Worm (Caenorhabditis elegans) whole organism, late embryonic: ENCODE data around the gene str-227.

Experiments
- F13H6.1 ChIP-seq: sonication (generic microtip); optimal IDR thresholded peaks from 2 replicates; lab custom pipeline; 2016; ENCODE audit warnings: missing genetic modification characterization, missing compliant biosample characterization
- K09A11.1 ChIP-seq: sonication (generic microtip); optimal IDR thresholded peaks from 2 replicates; lab custom pipeline; 2017; ENCODE audit warnings: antibody characterized with exemption, mild to moderate bottlenecking, missing genetic modification characterization, missing compliant biosample characterization; ENCODE audit not compliant: insufficient read depth
- T23F11.4 ChIP-seq: fragments of 200-800 bp; sonication (Bioruptor generic); optimal IDR thresholded peaks from 2 replicates; lab custom pipeline; 2018; ENCODE audit warnings: mild to moderate bottlenecking, missing genetic modification characterization, missing compliant biosample characterization
- Y22D7AL.16 ChIP-seq: sonication (generic microtip); optimal IDR thresholded peaks from 2 replicates; lab custom pipeline; 2016; ENCODE audit warnings: missing genetic modification characterization, missing compliant biosample characterization
- ahr-1 ChIP-seq: sonication (generic microtip); optimal IDR thresholded peaks from 2 replicates; lab custom pipeline; 2016; ENCODE audit warnings: missing genetic modification characterization, missing compliant biosample characterization
- ceh-14 ChIP-seq: sonication (generic microtip); optimal IDR thresholded peaks from 2 replicates; lab custom pipeline; 2016; ENCODE audit warnings: missing genotype, missing genetic modification characterization, missing compliant biosample characterization
- ceh-22 ChIP-seq: sonication (generic microtip); optimal IDR thresholded peaks from 2 replicates; lab custom pipeline; 2017; ENCODE audit warnings: missing biosample characterization, missing genetic modification characterization
- ceh-45 ChIP-seq: fragments of 200-800 bp; sonication (Bioruptor generic); IDR thresholded peaks from 2 replicates; pipeline ENCODE4 v1.3.6; 2022; ENCODE audit warnings: missing genetic modification reagents, missing genetic modification characterization, missing compliant biosample characterization
- ceh-48 ChIP-seq: sonication (generic microtip); optimal IDR thresholded peaks from 2 replicates; lab custom pipeline; 2016; ENCODE audit warnings: missing genetic modification characterization, inconsistent platforms, missing compliant biosample characterization
- ceh-6 ChIP-seq: fragments of 200-800 bp; sonication (Bioruptor generic); optimal IDR thresholded peaks from 2 replicates; lab custom pipeline; 2018; ENCODE audit warnings: mild to moderate bottlenecking, missing genetic modification characterization, missing compliant biosample characterization
- che-1 ChIP-seq: sonication (generic microtip); optimal IDR thresholded peaks from 2 replicates; lab custom pipeline; 2016; ENCODE audit warnings: mild to moderate bottlenecking, missing genetic modification characterization, missing compliant biosample characterization
- dmd-4 ChIP-seq: sonication (generic microtip); optimal IDR thresholded peaks from 2 replicates; lab custom pipeline; 2016; ENCODE audit warnings: borderline replicate concordance, missing genetic modification characterization, missing compliant biosample characterization
- elt-2 ChIP-seq: sonication (generic microtip); optimal IDR thresholded peaks from 2 replicates; lab custom pipeline; 2016; ENCODE audit warnings: missing genetic modification reagents, missing genetic modification characterization, missing compliant biosample characterization
- elt-4 ChIP-seq: sonication (generic microtip); optimal IDR thresholded peaks from 2 replicates; lab custom pipeline; 2016; ENCODE audit warnings: missing genetic modification characterization, missing compliant biosample characterization
- fkh-6 ChIP-seq: sonication (generic microtip); optimal IDR thresholded peaks from 2 replicates; lab custom pipeline; 2016; ENCODE audit warnings: missing genetic modification characterization, missing compliant biosample characterization
- gmeb-2 ChIP-seq: sonication (generic microtip); optimal IDR thresholded peaks from 2 replicates; lab custom pipeline; 2016; ENCODE audit warnings: missing genetic modification characterization, inconsistent platforms, missing compliant biosample characterization
- hlh-13 ChIP-seq: fragments of 200-800 bp; sonication (Bioruptor generic); optimal IDR thresholded peaks from 2 replicates; lab custom pipeline; 2018; ENCODE audit warnings: mild to moderate bottlenecking, missing genetic modification characterization, missing compliant biosample characterization
- hlh-15 ChIP-seq: sonication (generic microtip); optimal IDR thresholded peaks from 2 replicates; lab custom pipeline; 2016; ENCODE audit warnings: missing genetic modification characterization, missing compliant biosample characterization
- hlh-30 ChIP-seq: sonication (generic microtip); optimal IDR thresholded peaks from 2 replicates; lab custom pipeline; 2017; ENCODE audit warnings: antibody characterized with exemption, missing genetic modification characterization, missing compliant biosample characterization; ENCODE audit not compliant: insufficient read depth
- hlh-6 ChIP-seq: sonication (generic microtip); optimal IDR thresholded peaks from 2 replicates; lab custom pipeline; 2016; ENCODE audit warnings: missing genotype, missing genetic modification characterization, missing compliant biosample characterization
- mec-3 ChIP-seq: sonication (generic microtip); optimal IDR thresholded peaks from 2 replicates; lab custom pipeline; 2016; ENCODE audit warnings: borderline replicate concordance, missing genetic modification characterization, missing compliant biosample characterization
- nfya-1 ChIP-seq: sonication (generic microtip); optimal IDR thresholded peaks from 2 replicates; lab custom pipeline; 2017; ENCODE audit warnings: missing genetic modification characterization, mild to moderate bottlenecking, missing compliant biosample characterization, antibody characterized with exemption, moderate library complexity
- nhr-232 ChIP-seq: sonication (generic microtip); optimal IDR thresholded peaks from 2 replicates; lab custom pipeline; 2016; ENCODE audit warnings: missing genetic modification characterization, missing compliant biosample characterization
- npax-4 ChIP-seq: sonication (generic microtip); optimal IDR thresholded peaks from 2 replicates; lab custom pipeline; 2016; ENCODE audit warnings: missing genetic modification characterization, missing compliant biosample characterization
- pag-3 ChIP-seq: sonication (generic microtip); optimal IDR thresholded peaks from 2 replicates; lab custom pipeline; 2016; ENCODE audit warnings: missing compliant biosample characterization, missing genetic modification characterization, borderline replicate concordance
- pax-1 ChIP-seq: fragments of 150-350 bp; optimal IDR thresholded peaks from 2 replicates; lab custom pipeline; 2014; ENCODE audit warnings: missing biosample characterization, missing genetic modification characterization
- pqm-1 ChIP-seq: sonication (generic microtip); optimal IDR thresholded peaks from 2 replicates; lab custom pipeline; 2016; ENCODE audit warnings: missing genetic modification characterization, missing compliant biosample characterization
- rnt-1 ChIP-seq: sonication (generic microtip); optimal IDR thresholded peaks from 2 replicates; lab custom pipeline; 2016; ENCODE audit warnings: missing genetic modification characterization, missing compliant biosample characterization
- sdc-2 ChIP-seq: sonication (generic microtip); optimal IDR thresholded peaks from 2 replicates; lab custom pipeline; 2016; ENCODE audit warnings: missing genotype, missing genetic modification characterization, missing compliant biosample characterization
- sox-4 ChIP-seq: sonication (generic microtip); optimal IDR thresholded peaks from 2 replicates; lab custom pipeline; 2017; ENCODE audit warnings: mild to moderate bottlenecking, missing genetic modification characterization, inconsistent platforms, missing compliant biosample characterization
- syd-9 ChIP-seq: sonication (generic microtip); optimal IDR thresholded peaks from 2 replicates; lab custom pipeline; 2016; ENCODE audit warnings: mild to moderate bottlenecking, missing genetic modification characterization, moderate library complexity, missing compliant biosample characterization
- tbx-2 ChIP-seq: sonication (generic microtip); optimal IDR thresholded peaks from 2 replicates; lab custom pipeline; 2016; ENCODE audit warnings: missing genetic modification characterization, missing compliant biosample characterization
- ttx-3 ChIP-seq: sonication (generic microtip); optimal IDR thresholded peaks from 2 replicates; lab custom pipeline; 2016; ENCODE audit warnings: missing genetic modification reagents, missing genetic modification characterization, missing compliant biosample characterization
- unc-3 ChIP-seq, 2 experiments: fragments of 200-800 bp in 1 of 2; sonication (Bioruptor generic) in 1 of 2; sonication (generic microtip) in 1 of 2; conservative IDR thresholded peaks in 1 of 2; optimal IDR thresholded peaks in 1 of 2; 2 replicates each; pipeline versions ENCODE4 v1.3.6 to Lab custom; 2016 to 2022; ENCODE audit warnings: missing compliant biosample characterization in 2 of 2, missing genetic modification characterization in 2 of 2, missing genetic modification reagents in 1 of 2
- unc-42 ChIP-seq: sonication (generic microtip); optimal IDR thresholded peaks from 2 replicates; lab custom pipeline; 2016; ENCODE audit warnings: missing genotype, missing genetic modification characterization, missing compliant biosample characterization
- unc-55 ChIP-seq: sonication (generic microtip); optimal IDR thresholded peaks from 2 replicates; lab custom pipeline; 2017; ENCODE audit warnings: missing biosample characterization, missing genetic modification reagents, missing genetic modification characterization
- unc-86 ChIP-seq: sonication (generic microtip); optimal IDR thresholded peaks from 2 replicates; lab custom pipeline; 2016; ENCODE audit warnings: missing genetic modification characterization, missing compliant biosample characterization
- zip-5 ChIP-seq: sonication (generic microtip); optimal IDR thresholded peaks from 2 replicates; lab custom pipeline; 2016; ENCODE audit warnings: missing genetic modification characterization, missing compliant biosample characterization

Gene str-227

DNA sequence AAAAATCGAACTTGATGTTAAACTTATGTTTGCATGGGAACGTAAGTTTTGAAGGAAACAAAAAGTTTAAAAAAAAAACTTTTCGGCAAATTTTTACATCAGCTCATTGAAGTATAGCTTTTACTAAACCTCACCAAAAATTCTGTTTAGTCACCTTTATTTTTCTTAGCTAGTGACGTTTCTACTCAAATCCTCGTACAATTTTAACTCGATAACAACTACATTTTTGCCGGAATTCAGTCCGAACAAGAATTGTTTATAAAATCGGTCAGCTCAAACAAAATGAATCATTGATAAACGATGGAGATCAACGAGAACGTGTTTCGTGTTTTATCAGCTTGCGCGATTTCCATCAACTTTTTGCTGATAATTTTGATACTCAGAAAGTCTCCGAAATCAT lies 8.9 kb downstream of the str-227 start, which contains the start of gene str-260:
Gene str-260 (plus strand): TSS at position 301 of the 400 bp plus-strand sequence.
- TF ChIP-seq fkh-6 (tag; lab: Kevin White, UChicago) (no peak), unc-42 (no peak), T23F11.4 (no peak), pqm-1 (tag; lab: Kevin White, UChicago) (no peak), sdc-2 (tag; lab: Kevin White, UChicago) (no peak), hlh-30 (no peak), hlh-15 (tag; lab: Kevin White, UChicago) (no peak)

DNA sequence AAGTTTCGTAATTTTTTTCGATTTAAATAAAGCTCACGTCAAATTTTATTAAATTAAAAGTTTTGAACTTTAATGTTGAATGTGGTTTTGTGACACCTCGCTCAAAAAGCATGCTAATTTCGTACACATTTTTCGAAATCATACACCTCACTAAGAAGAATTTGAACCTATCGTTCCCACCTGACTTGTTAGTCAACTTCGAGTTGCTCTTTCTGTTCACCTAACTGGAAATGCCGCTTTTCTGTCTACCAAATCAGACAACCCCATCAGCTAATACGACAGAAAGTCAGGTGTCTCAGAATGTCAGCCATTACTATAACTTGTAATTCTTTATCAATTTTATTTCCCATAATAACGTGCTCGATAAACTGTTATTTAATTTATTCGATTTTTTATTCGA lies 12.4 kb downstream of the str-227 start, which contains the start of gene srbc-66:
Gene srbc-66 (plus strand): TSS at position 301 of the 400 bp plus-strand sequence.
- no peak for TF ChIP-seq F13H6.1 (tag; lab: Kevin White, UChicago)
- TF ChIP-seq syd-9 (tag; lab: Kevin White, UChicago), result no peak
- no peak for TF ChIP-seq hlh-6 (tag; lab: Kevin White, UChicago)
- TF ChIP-seq elt-4, result no peak
- TF ChIP-seq ceh-48 (tag; lab: Kevin White, UChicago), result no peak
- no peak for TF ChIP-seq unc-55 (GFP tag; lab: Kevin White, UChicago)
- TF ChIP-seq unc-3 (GFP tag; conservative IDR thresholded peaks at IDR 0.05; lab: Robert Waterston, UW), result no peak
- no peak for TF ChIP-seq unc-3 (tag; optimal IDR thresholded peaks at IDR 0.05; lab: Kevin White, UChicago)
- no peak for TF ChIP-seq ceh-45 (GFP tag; lab: Robert Waterston, UW)
- no peak for TF ChIP-seq Y22D7AL.16
- no peak for TF ChIP-seq K09A11.1 (tag; lab: Kevin White, UChicago)
- TF ChIP-seq ttx-3 (tag; lab: Kevin White, UChicago), result no peak
- no peak for TF ChIP-seq nfya-1 (tag; lab: Kevin White, UChicago)
- TF ChIP-seq ahr-1 (tag; lab: Kevin White, UChicago), result no peak
- no peak for TF ChIP-seq pag-3 (tag; lab: Kevin White, UChicago)

ce11 chrV:3535260-3535659 lies 17.3 kb downstream of the str-227 start, which contains the start of gene nhr-221:
Gene nhr-221, minus strand, starts transcription at chrV:3535360.
- TF ChIP-seq Y22D7AL.16, result no peak
- no peak for TF ChIP-seq hlh-6 (tag; lab: Kevin White, UChicago)
- TF ChIP-seq F13H6.1 (tag; lab: Kevin White, UChicago), result no peak
- TF ChIP-seq nfya-1 (tag; lab: Kevin White, UChicago), result no peak
- no peak for TF ChIP-seq nhr-232 (tag; lab: Kevin White, UChicago)
- no peak for TF ChIP-seq elt-4
- no peak for TF ChIP-seq unc-86 (tag; lab: Kevin White, UChicago)

- TF ChIP-seq tbx-2 (tag; lab: Kevin White, UChicago) (no peak), elt-4 (no peak), unc-3 (GFP tag; conservative IDR thresholded peaks at IDR 0.05; lab: Robert Waterston, UW) (no peak), unc-3 (tag; optimal IDR thresholded peaks at IDR 0.05; lab: Kevin White, UChicago) (no peak)
- TF ChIP-seq, all 69 proteins: peak for 0
These were observed 20.3 kb downstream of the str-227 start, which contains the start of gene nhr-93 for ce11 chrV:3538307-3538706. Gene nhr-93, minus strand, starts transcription at chrV:3538407.

- TF ChIP-seq gmeb-2 (tag; lab: Kevin White, UChicago), result no peak
- no peak for TF ChIP-seq unc-3 (GFP tag; conservative IDR thresholded peaks at IDR 0.05; lab: Robert Waterston, UW)
- TF ChIP-seq unc-3 (tag; optimal IDR thresholded peaks at IDR 0.05; lab: Kevin White, UChicago), result no peak
- TF ChIP-seq ceh-22, result no peak
- TF ChIP-seq sox-4, result no peak
- TF ChIP-seq npax-4 (tag; lab: Kevin White, UChicago), result no peak
- TF ChIP-seq Y22D7AL.16, result no peak
These were observed 23.1 kb downstream of the str-227 start, which contains the start of gene srbc-67 for ce11 chrV:3541117-3541516. Gene srbc-67, minus strand, starts transcription at chrV:3541217.

ce11 chrV:3543344-3543743 lies 25.4 kb downstream of the str-227 start, which contains the start of gene nhr-222:
Gene nhr-222, minus strand, starts transcription at chrV:3543444.
- TF ChIP-seq hlh-6 (tag; lab: Kevin White, UChicago) (no peak), fkh-6 (tag; lab: Kevin White, UChicago) (no peak), ceh-6 (GFP tag; lab: Kevin White, UChicago) (no peak), nfya-1 (tag; lab: Kevin White, UChicago) (no peak), ceh-22 (no peak), ceh-45 (GFP tag; lab: Robert Waterston, UW) (no peak), K09A11.1 (tag; lab: Kevin White, UChicago) (no peak), hlh-13 (GFP tag; lab: Kevin White, UChicago) (no peak), che-1 (tag; lab: Kevin White, UChicago) (no peak), zip-5 (tag; lab: Kevin White, UChicago) (no peak), rnt-1 (tag; lab: Kevin White, UChicago) (no peak), ceh-14 (tag; lab: Kevin White, UChicago) (no peak), ttx-3 (tag; lab: Kevin White, UChicago) (no peak), unc-55 (GFP tag; lab: Kevin White, UChicago) (no peak), elt-2 (tag; lab: Kevin White, UChicago) (no peak), unc-3 (GFP tag; conservative IDR thresholded peaks at IDR 0.05; lab: Robert Waterston, UW) (no peak), unc-3 (tag; optimal IDR thresholded peaks at IDR 0.05; lab: Kevin White, UChicago) (no peak), dmd-4 (tag; lab: Kevin White, UChicago) (no peak), pax-1 (tag; lab: Kevin White, UChicago) (no peak), unc-86 (tag; lab: Kevin White, UChicago) (no peak), mec-3 (tag; lab: Kevin White, UChicago) (no peak)
